Worm (Caenorhabditis elegans) whole organism, midembryonic: Measurements from ENCODE around the gene E02A10.4.

Source experiments
- flt-1 ChIP-seq: fragments of 200-800 bp; sonication (Bioruptor generic); IDR thresholded peaks from 2 replicates; pipeline ENCODE4 v1.3.6; 2022; ENCODE audit warnings: missing genetic modification characterization, missing compliant biosample characterization
- klf-2 ChIP-seq: fragments of 200-800 bp; sonication (Bioruptor generic); conservative IDR thresholded peaks from 2 replicates; pipeline ENCODE4 v1.3.6; 2022; ENCODE audit warnings: missing genetic modification reagents, missing genetic modification characterization, missing compliant biosample characterization
- ztf-23 ChIP-seq: fragments of 200-800 bp; sonication (Bioruptor generic); IDR thresholded peaks from 2 replicates; pipeline ENCODE4 v1.3.6; 2022; ENCODE audit warnings: missing genetic modification reagents, missing genetic modification characterization, missing compliant biosample characterization

DNA sequence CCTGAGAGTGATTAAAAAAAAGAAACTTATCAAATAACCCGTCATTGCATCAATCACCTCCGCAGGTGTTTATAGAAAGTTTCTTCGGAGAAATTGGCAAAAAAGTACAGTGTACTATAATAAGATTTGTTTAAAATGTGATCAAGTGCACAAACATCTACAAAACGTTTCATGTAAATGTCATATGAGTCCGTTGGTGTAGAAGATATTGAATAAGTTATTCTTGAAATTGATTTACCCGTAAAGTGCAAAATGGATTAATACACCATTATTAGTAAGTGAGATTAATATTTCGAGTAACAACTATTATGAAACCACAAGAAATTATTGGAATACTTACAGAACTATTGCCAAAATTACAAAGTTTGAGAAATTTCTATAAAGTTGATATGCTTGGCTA is 36.7 kb downstream of the E02A10.4 start:
- TF ChIP-seq ztf-23 (GFP tag; lab: Robert Waterston, UW), result no peak
- TF ChIP-seq klf-2 (GFP tag; lab: Robert Waterston, UW), result no peak
- TF ChIP-seq flt-1 (GFP tag; lab: Robert Waterston, UW), result no peak
